Worm (Caenorhabditis elegans) whole organism, L1 larva: ENCODE results near the gene F54C9.11.

Source experiments
- C16A3.4 ChIP-seq: fragments of 150-350 bp; optimal IDR thresholded peaks from 2 replicates; lab custom pipeline; 2014; ENCODE audit warnings: missing biosample characterization, missing genetic modification characterization
- F16B12.6 ChIP-seq: fragments of 150-350 bp; optimal IDR thresholded peaks from 2 replicates; lab custom pipeline; 2014; ENCODE audit warnings: missing biosample characterization, missing genetic modification characterization
- Y116A8C.19 ChIP-seq: sonication (generic microtip); optimal IDR thresholded peaks from 2 replicates; lab custom pipeline; 2016; ENCODE audit warnings: missing compliant biosample characterization, missing genetic modification characterization, borderline replicate concordance
- aha-1 ChIP-seq: fragments of 150-350 bp; optimal IDR thresholded peaks from 2 replicates; lab custom pipeline; 2014; ENCODE audit warnings: missing biosample characterization, missing genetic modification characterization
- alr-1 ChIP-seq: fragments of 200-800 bp; sonication (Bioruptor generic); optimal IDR thresholded peaks from 2 replicates; lab custom pipeline; 2018; ENCODE audit warnings: borderline replicate concordance, mild to moderate bottlenecking, missing genetic modification characterization, missing compliant biosample characterization
- ama-1 ChIP-seq: fragments of 150-350 bp; optimal IDR thresholded peaks from 2 replicates; lab custom pipeline; 2014
- ceh-63 ChIP-seq: fragments of 200-800 bp; sonication (Bioruptor generic); optimal IDR thresholded peaks from 2 replicates; lab custom pipeline; 2018; ENCODE audit warnings: mild to moderate bottlenecking, missing genetic modification characterization, missing compliant biosample characterization
- dpl-1 ChIP-seq, 3 experiments: fragments of 150-350 bp in 2 of 3; sonication (generic microtip) in 1 of 3; optimal IDR thresholded peaks; 2 replicates each; lab custom pipeline; 2014 to 2017; ENCODE audit warnings: missing biosample characterization in 3 of 3, missing genetic modification characterization in 3 of 3, missing genetic modification reagents in 3 of 3
- efl-1 ChIP-seq, 4 experiments: fragments of 150-350 bp; optimal IDR thresholded peaks in 3 of 4; peaks in 1 of 4; 1 replicate in 1 of 4; 2 replicates in 3 of 4; lab custom pipeline; 2014; ENCODE audit warnings: missing biosample characterization in 2 of 4, missing genetic modification characterization in 2 of 4, missing genetic modification reagents in 2 of 4
- egl-27 ChIP-seq, 2 experiments: fragments of 150-350 bp in 1 of 2; sonication (generic microtip); optimal IDR thresholded peaks; 3 replicates each; lab custom pipeline; 2017 to 2018; ENCODE audit warnings: missing biosample characterization in 2 of 2, missing genetic modification characterization in 2 of 2, missing genetic modification reagents in 2 of 2
- elt-2 ChIP-seq: sonication (generic microtip); optimal IDR thresholded peaks from 2 replicates; lab custom pipeline; 2016; ENCODE audit warnings: missing genetic modification characterization, mild to moderate bottlenecking, inconsistent platforms, missing compliant biosample characterization, missing genetic modification reagents
- fkh-10 ChIP-seq: sonication (generic microtip); optimal IDR thresholded peaks from 2 replicates; lab custom pipeline; 2017; ENCODE audit warnings: missing biosample characterization, missing genetic modification reagents, missing genetic modification characterization
- fkh-4 ChIP-seq: sonication (generic microtip); optimal IDR thresholded peaks from 2 replicates; lab custom pipeline; 2016; ENCODE audit warnings: missing compliant biosample characterization, missing genetic modification characterization, borderline replicate concordance
- grh-1 ChIP-seq: fragments of 200-800 bp; sonication (Bioruptor generic); IDR thresholded peaks from 2 replicates; pipeline ENCODE4 v1.3.6; 2022; ENCODE audit warnings: missing genetic modification reagents, missing genetic modification characterization, missing compliant biosample characterization
- hlh-4 ChIP-seq: sonication (generic microtip); optimal IDR thresholded peaks from 2 replicates; lab custom pipeline; 2016; ENCODE audit warnings: mild to moderate bottlenecking, missing genetic modification characterization, missing compliant biosample characterization
- hpl-2 ChIP-seq: fragments of 150-350 bp; optimal IDR thresholded peaks from 2 replicates; lab custom pipeline; 2014; ENCODE audit warnings: missing biosample characterization, missing genetic modification reagents, missing genetic modification characterization
- jun-1 ChIP-seq: fragments of 150-350 bp; optimal IDR thresholded peaks from 2 replicates; lab custom pipeline; 2014; ENCODE audit warnings: missing biosample characterization, missing genetic modification reagents, missing genetic modification characterization
- lin-14 ChIP-seq: fragments of 200-800 bp; sonication (Bioruptor generic); optimal IDR thresholded peaks from 2 replicates; lab custom pipeline; 2018; ENCODE audit warnings: mild to moderate bottlenecking, missing genetic modification characterization, moderate library complexity, missing compliant biosample characterization
- lin-39 ChIP-seq: fragments of 150-350 bp; optimal IDR thresholded peaks from 2 replicates; lab custom pipeline; 2014; ENCODE audit warnings: missing biosample characterization, missing genetic modification reagents, missing genetic modification characterization
- lsy-2 ChIP-seq, 2 experiments: fragments of 150-350 bp; optimal IDR thresholded peaks; 2 replicates each; lab custom pipeline; 2014; ENCODE audit warnings: missing biosample characterization in 2 of 2, missing genetic modification characterization in 2 of 2
- mep-1 ChIP-seq: fragments of 150-350 bp; optimal IDR thresholded peaks from 2 replicates; lab custom pipeline; 2014; ENCODE audit warnings: missing biosample characterization, missing genetic modification characterization
- nhr-11 ChIP-seq: fragments of 150-350 bp; optimal IDR thresholded peaks from 2 replicates; lab custom pipeline; 2014; ENCODE audit warnings: missing biosample characterization, missing genetic modification characterization
- nhr-19 ChIP-seq: fragments of 200-800 bp; sonication (Bioruptor generic); conservative IDR thresholded peaks from 2 replicates; pipeline ENCODE4 v1.3.6; 2022; ENCODE audit warnings: missing genetic modification characterization, missing compliant biosample characterization
- nhr-20 ChIP-seq: sonication (generic microtip); optimal IDR thresholded peaks from 2 replicates; lab custom pipeline; 2016; ENCODE audit warnings: mild to moderate bottlenecking, missing genetic modification characterization, missing compliant biosample characterization
- nhr-237 ChIP-seq: fragments of 150-350 bp; optimal IDR thresholded peaks from 2 replicates; lab custom pipeline; 2014; ENCODE audit warnings: missing biosample characterization, missing genetic modification characterization
- nhr-28 ChIP-seq: fragments of 150-350 bp; optimal IDR thresholded peaks from 2 replicates; lab custom pipeline; 2014; ENCODE audit warnings: missing biosample characterization, missing genetic modification characterization
- nhr-47 ChIP-seq: sonication (generic microtip); optimal IDR thresholded peaks from 2 replicates; lab custom pipeline; 2016; ENCODE audit warnings: mild to moderate bottlenecking, missing genetic modification characterization, moderate library complexity, missing compliant biosample characterization
- nhr-71 ChIP-seq: sonication (generic microtip); optimal IDR thresholded peaks from 2 replicates; lab custom pipeline; 2016; ENCODE audit warnings: mild to moderate bottlenecking, missing genetic modification characterization, moderate library complexity, missing compliant biosample characterization
- nhr-84 ChIP-seq: sonication (generic microtip); optimal IDR thresholded peaks from 2 replicates; lab custom pipeline; 2017; ENCODE audit warnings: missing biosample characterization, missing genetic modification characterization
- nhr-85 ChIP-seq: sonication (generic microtip); peaks from one replicate; lab custom pipeline; 2016; ENCODE audit warnings: missing genetic modification characterization, inconsistent platforms, missing compliant biosample characterization
- pax-3 ChIP-seq: fragments of 200-800 bp; sonication (Bioruptor generic); optimal IDR thresholded peaks from 2 replicates; lab custom pipeline; 2018; ENCODE audit warnings: mild to moderate bottlenecking, missing genetic modification characterization, moderate library complexity, missing compliant biosample characterization
- rnt-1 ChIP-seq: sonication (generic microtip); optimal IDR thresholded peaks from 2 replicates; lab custom pipeline; 2016; ENCODE audit warnings: mild to moderate bottlenecking, missing genetic modification characterization, moderate library complexity, missing compliant biosample characterization
- skn-1 ChIP-seq: fragments of 150-350 bp; optimal IDR thresholded peaks from 2 replicates; lab custom pipeline; 2014; ENCODE audit warnings: missing biosample characterization, missing genetic modification characterization
- snpc-4 ChIP-seq: fragments of 150-350 bp; optimal IDR thresholded peaks from 2 replicates; lab custom pipeline; 2014; ENCODE audit warnings: missing biosample characterization, missing genetic modification characterization
- snu-23 ChIP-seq: sonication (generic microtip); optimal IDR thresholded peaks from 2 replicates; lab custom pipeline; 2016; ENCODE audit warnings: missing genetic modification characterization, missing compliant biosample characterization
- sox-4 ChIP-seq: sonication (generic microtip); optimal IDR thresholded peaks from 2 replicates; lab custom pipeline; 2016; ENCODE audit warnings: missing genetic modification characterization, missing compliant biosample characterization
- sptf-1 ChIP-seq: fragments of 150-350 bp; optimal IDR thresholded peaks from 2 replicates; lab custom pipeline; 2014; ENCODE audit warnings: missing biosample characterization, missing genetic modification characterization
- sup-37 ChIP-seq: fragments of 200-800 bp; sonication (Bioruptor generic); optimal IDR thresholded peaks from 2 replicates; lab custom pipeline; 2018; ENCODE audit warnings: mild to moderate bottlenecking, missing genetic modification characterization, missing compliant biosample characterization
- swsn-7 ChIP-seq: sonication (generic microtip); optimal IDR thresholded peaks from 2 replicates; lab custom pipeline; 2016; ENCODE audit warnings: missing genetic modification characterization, missing compliant biosample characterization
- tbx-2 ChIP-seq: sonication (generic microtip); optimal IDR thresholded peaks from 2 replicates; lab custom pipeline; 2016; ENCODE audit warnings: missing genetic modification characterization, missing compliant biosample characterization
- tlp-1 ChIP-seq: fragments of 150-350 bp; optimal IDR thresholded peaks from 2 replicates; lab custom pipeline; 2014; ENCODE audit warnings: missing biosample characterization, missing genetic modification characterization
- unc-130 ChIP-seq: fragments of 150-350 bp; optimal IDR thresholded peaks from 2 replicates; lab custom pipeline; 2017; ENCODE audit warnings: missing biosample characterization, missing genetic modification characterization, inconsistent platforms
- unc-30 ChIP-seq: sonication (generic microtip); optimal IDR thresholded peaks from 2 replicates; lab custom pipeline; 2017; ENCODE audit warnings: missing biosample characterization, missing genetic modification characterization
- unc-86 ChIP-seq: sonication (generic microtip); optimal IDR thresholded peaks from 2 replicates; lab custom pipeline; 2016; ENCODE audit warnings: missing genetic modification characterization, missing compliant biosample characterization
- vab-15 ChIP-seq: sonication (generic microtip); optimal IDR thresholded peaks from 2 replicates; lab custom pipeline; 2017; ENCODE audit warnings: missing genotype, mild to moderate bottlenecking, missing genetic modification characterization, missing compliant biosample characterization
- xbp-1 ChIP-seq: sonication (generic microtip); optimal IDR thresholded peaks from 2 replicates; lab custom pipeline; 2016; ENCODE audit warnings: missing genetic modification characterization, missing compliant biosample characterization
- zip-4 ChIP-seq: fragments of 200-800 bp; sonication (Bioruptor generic); optimal IDR thresholded peaks from 2 replicates; lab custom pipeline; 2018; ENCODE audit warnings: mild to moderate bottlenecking, missing genetic modification characterization, moderate library complexity, missing compliant biosample characterization
- ztf-4 ChIP-seq: fragments of 150-350 bp; optimal IDR thresholded peaks from 2 replicates; lab custom pipeline; 2014; ENCODE audit warnings: missing biosample characterization, missing genetic modification characterization

The F54C9.11 gene

ce11 chrII:8566039-8566438 lies 18.8 kb downstream of the F54C9.11 start, which contains the start of gene stc-1 (continued):
- TF ChIP-seq nhr-19 (GFP tag; lab: Robert Waterston, UW) (no peak), F16B12.6 (tag; lab: Kevin White, UChicago) (peak; percentile 26), unc-86 (tag; lab: Kevin White, UChicago) (no peak), lin-14 (no peak), snu-23 (GFP tag; lab: Kevin White, UChicago) (peak; percentile 18), nhr-71 (peak; percentile 29), nhr-85 (tag; lab: Kevin White, UChicago) (peak; percentile 35), sup-37 (GFP tag; lab: Kevin White, UChicago) (no peak), lsy-2 (tag; optimal IDR thresholded peaks at IDR 0.05; lab: Kevin White, UChicago) (peak; percentile 6 to 69), egl-27 (tag; optimal IDR thresholded peaks at IDR 0.05; lab: Kevin White, UChicago) (no peak), fkh-10 (GFP tag; lab: Kevin White, UChicago) (no peak), grh-1 (GFP tag; lab: Robert Waterston, UW) (no peak), elt-2 (tag; lab: Kevin White, UChicago) (peak; percentile 30), unc-30 (no peak), zip-4 (no peak), nhr-28 (tag; lab: Kevin White, UChicago) (no peak)
- TF ChIP-seq, all 84 proteins: peak for 15

ce11 chrII:8562002-8562401 lies 22.9 kb downstream of the F54C9.11 start, which contains the start of gene F54C9.14:
Gene F54C9.14 (plus strand): TSS chrII:8562302.
- peak; percentile 25 for TF ChIP-seq nhr-85 (tag; lab: Kevin White, UChicago)
- TF ChIP-seq nhr-84 (tag; lab: Kevin White, UChicago): no peak

ce11 chrII:8561227-8561626 lies 23.7 kb downstream of the F54C9.11 start, which contains the start of gene iff-2:
Gene iff-2 (minus strand): TSS chrII:8561367.
- peak; percentile 97 for TF ChIP-seq grh-1 (GFP tag; lab: Robert Waterston, UW)
- TF ChIP-seq ceh-63 (GFP tag; lab: Kevin White, UChicago): no peak
- TF ChIP-seq alr-1 (tag; lab: Kevin White, UChicago): no peak
- peak; percentile 99 for TF ChIP-seq unc-86 (tag; lab: Kevin White, UChicago)
- TF ChIP-seq Y116A8C.19 (tag; lab: Kevin White, UChicago): no peak
- peak; percentile 99 for TF ChIP-seq swsn-7
- TF ChIP-seq nhr-47 (tag; lab: Kevin White, UChicago): peak; percentile 99
- peak; percentile 99 for TF ChIP-seq nhr-237 (tag; lab: Kevin White, UChicago)
- peak; percentile 71 for TF ChIP-seq fkh-4 (tag; lab: Kevin White, UChicago)
- TF ChIP-seq xbp-1 (tag; lab: Kevin White, UChicago): peak; percentile 99
- peak; percentile 85 for TF ChIP-seq F16B12.6 (tag; lab: Kevin White, UChicago)
- TF ChIP-seq snpc-4 (tag; lab: Kevin White, UChicago): peak; percentile 90
- peak; percentile 91 for TF ChIP-seq ama-1 (lab: Kevin White, UChicago)
- peak; percentile 98 for TF ChIP-seq aha-1 (tag; lab: Kevin White, UChicago)
- peak; percentile 94 for TF ChIP-seq sup-37 (GFP tag; lab: Kevin White, UChicago)
- TF ChIP-seq pax-3 (tag; lab: Kevin White, UChicago): peak; percentile 98
- peak; percentile 90 to 96 for TF ChIP-seq egl-27 (tag; optimal IDR thresholded peaks at IDR 0.05; lab: Kevin White, UChicago)
- TF ChIP-seq tlp-1 (tag; lab: Kevin White, UChicago): no peak
- peak; percentile 99 for TF ChIP-seq jun-1 (tag; lab: Kevin White, UChicago)
- peak; percentile 95 for TF ChIP-seq sox-4 (tag; lab: Kevin White, UChicago)
- peak; percentile 99 for TF ChIP-seq unc-130
- TF ChIP-seq ztf-4 (tag; lab: Kevin White, UChicago): peak; percentile 99
- peak; percentile 98 for TF ChIP-seq efl-1 (optimal IDR thresholded peaks at IDR 0.05; lab: Kevin White, UChicago)
- peak; percentile 91 to 100 for TF ChIP-seq efl-1 (GFP tag; optimal IDR thresholded peaks at IDR 0.05 in 1 of 2; lab: Kevin White, UChicago)
- TF ChIP-seq nhr-20 (tag; lab: Kevin White, UChicago): peak; percentile 100
- no peak for TF ChIP-seq unc-30
- TF ChIP-seq zip-4: peak; percentile 91
- TF ChIP-seq C16A3.4 (tag; lab: Kevin White, UChicago): peak; percentile 100
- TF ChIP-seq mep-1 (tag; lab: Kevin White, UChicago): peak; percentile 99
- TF ChIP-seq rnt-1 (tag; lab: Kevin White, UChicago): peak; percentile 98
- peak; percentile 98 for TF ChIP-seq skn-1 (tag; lab: Kevin White, UChicago)
- peak; percentile 93 for TF ChIP-seq nhr-11 (tag; lab: Kevin White, UChicago)
- peak; percentile 99 for TF ChIP-seq fkh-10 (GFP tag; lab: Kevin White, UChicago)
- TF ChIP-seq dpl-1 (GFP tag; optimal IDR thresholded peaks at IDR 0.05; lab: Kevin White, UChicago): peak; percentile 94 to 97 (median 95)
- peak; percentile 99 for TF ChIP-seq tbx-2 (tag; lab: Kevin White, UChicago)
- no peak for TF ChIP-seq sptf-1 (tag; lab: Kevin White, UChicago)
- TF ChIP-seq vab-15 (tag; lab: Kevin White, UChicago): peak; percentile 99
- peak; percentile 93 for TF ChIP-seq lin-39
- TF ChIP-seq hlh-4 (tag; lab: Kevin White, UChicago): no peak
- peak; percentile 99 for TF ChIP-seq hpl-2
